Worm (Caenorhabditis elegans) whole organism, L3 larva: ENCODE results near the gene F26F4.6.
A peak's percentile ranks its signal among the peaks of the same experiment; 100 is the strongest.

ENCODE experiments used
- aly-2 ChIP-seq: fragments of 150-350 bp; optimal IDR thresholded peaks from 2 replicates; lab custom pipeline; 2014; ENCODE audit warnings: missing biosample characterization, missing genetic modification characterization
- ama-1 ChIP-seq: fragments of 150-350 bp; optimal IDR thresholded peaks from 2 replicates; lab custom pipeline; 2018
- ceh-28 ChIP-seq: fragments of 150-350 bp; optimal IDR thresholded peaks from 2 replicates; lab custom pipeline; 2014; ENCODE audit warnings: missing biosample characterization, missing genetic modification reagents, missing genetic modification characterization
- ceh-82 ChIP-seq: fragments of 150-350 bp; optimal IDR thresholded peaks from 2 replicates; lab custom pipeline; 2014; ENCODE audit warnings: missing biosample characterization, missing genetic modification characterization
- ceh-9 ChIP-seq: sonication (generic microtip); optimal IDR thresholded peaks from 2 replicates; lab custom pipeline; 2018; ENCODE audit warnings: missing biosample characterization, missing genetic modification characterization
- daf-12 ChIP-seq: fragments of 150-350 bp; optimal IDR thresholded peaks from 2 replicates; lab custom pipeline; 2014; ENCODE audit warnings: missing biosample characterization, missing genetic modification reagents, missing genetic modification characterization
- egl-27 ChIP-seq: sonication (generic microtip); optimal IDR thresholded peaks from 4 replicates; lab custom pipeline; 2017; ENCODE audit warnings: missing biosample characterization, missing genetic modification reagents, missing genetic modification characterization
- egl-5 ChIP-seq: fragments of 150-350 bp; optimal IDR thresholded peaks from 2 replicates; lab custom pipeline; 2017; ENCODE audit warnings: missing biosample characterization, missing genetic modification reagents, missing genetic modification characterization, inconsistent platforms
- elt-2 ChIP-seq: sonication (generic microtip); optimal IDR thresholded peaks from 2 replicates; lab custom pipeline; 2016; ENCODE audit warnings: missing genetic modification reagents, mild to moderate bottlenecking, missing genetic modification characterization, missing compliant biosample characterization
- elt-3 ChIP-seq, 3 experiments: fragments of 150-350 bp in 1 of 3; sonication (generic microtip) in 2 of 3; optimal IDR thresholded peaks; 2 replicates in 2 of 3; 4 replicates in 1 of 3; lab custom pipeline; 2014 to 2017; ENCODE audit warnings: missing biosample characterization in 3 of 3, missing genetic modification characterization in 3 of 3
- fkh-10 ChIP-seq: sonication (generic microtip); optimal IDR thresholded peaks from 2 replicates; lab custom pipeline; 2017; ENCODE audit warnings: missing biosample characterization, missing genetic modification reagents, missing genetic modification characterization
- fkh-2 ChIP-seq: fragments of 150-350 bp; optimal IDR thresholded peaks from 2 replicates; lab custom pipeline; 2014; ENCODE audit warnings: missing biosample characterization, missing genetic modification reagents, missing genetic modification characterization
- hmg-11 ChIP-seq: sonication (generic microtip); optimal IDR thresholded peaks from 2 replicates; lab custom pipeline; 2016; ENCODE audit warnings: missing genetic modification characterization, missing compliant biosample characterization
- lin-15B ChIP-seq: fragments of 150-350 bp; optimal IDR thresholded peaks from 2 replicates; lab custom pipeline; 2014; ENCODE audit warnings: missing biosample characterization, missing genetic modification characterization
- lin-39 ChIP-seq: fragments of 150-350 bp; optimal IDR thresholded peaks from 2 replicates; lab custom pipeline; 2018; ENCODE audit warnings: missing biosample characterization, missing genetic modification reagents, missing genetic modification characterization
- lsy-12 ChIP-seq: sonication (generic microtip); optimal IDR thresholded peaks from 2 replicates; lab custom pipeline; 2016; ENCODE audit warnings: mild to moderate bottlenecking, missing genetic modification characterization, missing compliant biosample characterization
- mml-1 ChIP-seq: fragments of 150-350 bp; sonication (generic microtip); optimal IDR thresholded peaks from 3 replicates; lab custom pipeline; 2014; ENCODE audit warnings: missing biosample characterization, missing genetic modification characterization
- nfya-1 ChIP-seq: sonication (generic microtip); optimal IDR thresholded peaks from 2 replicates; lab custom pipeline; 2017; ENCODE audit warnings: missing genetic modification characterization, mild to moderate bottlenecking, missing compliant biosample characterization, antibody characterized with exemption, moderate library complexity; ENCODE audit not compliant: insufficient read depth
- nhr-11 ChIP-seq: fragments of 150-350 bp; optimal IDR thresholded peaks from 2 replicates; lab custom pipeline; 2014; ENCODE audit warnings: missing biosample characterization, missing genetic modification characterization
- nhr-12 ChIP-seq: fragments of 150-350 bp; optimal IDR thresholded peaks from 2 replicates; lab custom pipeline; 2014; ENCODE audit warnings: missing biosample characterization, missing genetic modification characterization
- nhr-23 ChIP-seq: fragments of 150-350 bp; optimal IDR thresholded peaks from 2 replicates; lab custom pipeline; 2014; ENCODE audit warnings: missing biosample characterization, missing genetic modification reagents, missing genetic modification characterization
- nhr-237 ChIP-seq: fragments of 150-350 bp; optimal IDR thresholded peaks from 2 replicates; lab custom pipeline; 2014; ENCODE audit warnings: missing biosample characterization, missing genetic modification characterization
- nhr-25 ChIP-seq: sonication (generic microtip); optimal IDR thresholded peaks from 2 replicates; lab custom pipeline; 2017; ENCODE audit warnings: missing biosample characterization, missing genetic modification characterization
- nhr-28 ChIP-seq: fragments of 150-350 bp; optimal IDR thresholded peaks from 2 replicates; lab custom pipeline; 2014; ENCODE audit warnings: missing biosample characterization, missing genetic modification characterization
- nhr-43 ChIP-seq: sonication (generic microtip); optimal IDR thresholded peaks from 2 replicates; lab custom pipeline; 2016; ENCODE audit warnings: mild to moderate bottlenecking, missing genetic modification characterization, missing compliant biosample characterization; ENCODE audit not compliant: poor library complexity, severe bottlenecking
- nhr-77 ChIP-seq: fragments of 150-350 bp; optimal IDR thresholded peaks from 2 replicates; lab custom pipeline; 2014; ENCODE audit warnings: missing biosample characterization, missing genetic modification characterization
- pha-4 ChIP-seq: fragments of 150-350 bp; optimal IDR thresholded peaks from 2 replicates; lab custom pipeline; 2014; ENCODE audit warnings: missing biosample characterization, missing genetic modification reagents, missing genetic modification characterization
- sea-2 ChIP-seq: fragments of 150-350 bp; sonication (generic microtip); optimal IDR thresholded peaks from 4 replicates; lab custom pipeline; 2014; ENCODE audit warnings: missing biosample characterization, missing genetic modification reagents, missing genetic modification characterization
- skn-1 ChIP-seq: fragments of 150-350 bp; optimal IDR thresholded peaks from 2 replicates; lab custom pipeline; 2014; ENCODE audit warnings: missing biosample characterization, missing genetic modification characterization
- snpc-4 ChIP-seq: fragments of 150-350 bp; optimal IDR thresholded peaks from 2 replicates; lab custom pipeline; 2014; ENCODE audit warnings: missing biosample characterization, missing genetic modification characterization
- tbx-2 ChIP-seq: sonication (generic microtip); optimal IDR thresholded peaks from 2 replicates; lab custom pipeline; 2016; ENCODE audit warnings: mild to moderate bottlenecking, missing genetic modification characterization, missing compliant biosample characterization
- unc-62 ChIP-seq: fragments of 150-350 bp; sonication (generic microtip); optimal IDR thresholded peaks from 4 replicates; lab custom pipeline; 2014; ENCODE audit warnings: missing biosample characterization, missing genetic modification reagents, missing genetic modification characterization
- zag-1 ChIP-seq: fragments of 150-350 bp; optimal IDR thresholded peaks from 2 replicates; lab custom pipeline; 2014; ENCODE audit warnings: missing biosample characterization, missing genetic modification characterization
- ztf-4 ChIP-seq: fragments of 150-350 bp; optimal IDR thresholded peaks from 2 replicates; lab custom pipeline; 2014; ENCODE audit warnings: missing biosample characterization, missing genetic modification characterization

Gene F26F4.6

ce11 chrIII:4920221-4920620, 26.8 kb upstream of the F26F4.6 start, which contains the start of gene ula-1:
ula-1 (minus strand) TSS chrIII:4920321.
- TF ChIP-seq nhr-28 (tag; lab: Kevin White, UChicago) (no peak), nhr-43 (tag; lab: Kevin White, UChicago) (no peak), tbx-2 (tag; lab: Kevin White, UChicago) (no peak), ztf-4 (tag; lab: Kevin White, UChicago) (no peak), mml-1 (tag; lab: Kevin White, UChicago) (no peak), egl-27 (no peak), nhr-12 (no peak), ceh-82 (tag; lab: Kevin White, UChicago) (no peak), aly-2 (tag; lab: Kevin White, UChicago) (no peak), ceh-9 (no peak), nfya-1 (tag; lab: Kevin White, UChicago) (no peak), unc-62 (no peak), hmg-11 (tag; lab: Kevin White, UChicago) (no peak), sea-2 (GFP tag; lab: Kevin White, UChicago) (no peak)
- TF ChIP-seq, all 47 proteins: peak for 0

ce11 chrIII:4918906-4919305, 25.5 kb upstream of the F26F4.6 start:
- TF ChIP-seq nhr-11 (tag; lab: Kevin White, UChicago) (no peak), hmg-11 (tag; lab: Kevin White, UChicago) (no peak), daf-12 (no peak), egl-27 (no peak), lsy-12 (tag; lab: Kevin White, UChicago) (no peak), mml-1 (tag; lab: Kevin White, UChicago) (no peak)

- TF ChIP-seq lin-39 (tag; lab: Kevin White, UChicago) (peak; percentile 61), nhr-237 (tag; lab: Kevin White, UChicago) (no peak), nhr-25 (tag; lab: Kevin White, UChicago) (peak; percentile 8), mml-1 (tag; lab: Kevin White, UChicago) (no peak), egl-5 (peak; percentile 57), daf-12 (no peak), zag-1 (tag; lab: Kevin White, UChicago) (no peak), fkh-10 (GFP tag; lab: Kevin White, UChicago) (no peak), ceh-28 (no peak), nhr-23 (tag; lab: Kevin White, UChicago) (peak; percentile 66), sea-2 (GFP tag; lab: Kevin White, UChicago) (no peak), elt-2 (tag; lab: Kevin White, UChicago) (peak; percentile 3), nfya-1 (tag; lab: Kevin White, UChicago) (peak; percentile 72), lin-15B (tag; lab: Kevin White, UChicago) (peak; percentile 71), pha-4 (tag; lab: Kevin White, UChicago) (peak; percentile 71), unc-62 (no peak), nhr-12 (no peak), snpc-4 (tag; lab: Kevin White, UChicago) (peak; percentile 37), aly-2 (tag; lab: Kevin White, UChicago) (no peak), ama-1 (lab: Kevin White, UChicago) (peak; percentile 38), nhr-77 (tag; lab: Kevin White, UChicago) (no peak)
Measured at ce11 chrIII:4917960-4918712, 24.7 kb upstream of the F26F4.6 start, which contains the start of gene rpb-8. rpb-8 (minus strand) TSS chrIII:4918008.

ce11 chrIII:4917077-4917476, 23.6 kb upstream of the F26F4.6 start, which contains the start of gene rars-1:
rars-1 (minus strand) TSS chrIII:4917177.
- TF ChIP-seq elt-3 (tag; optimal IDR thresholded peaks at IDR 0.05; lab: Kevin White, UChicago) (no peak), nhr-237 (tag; lab: Kevin White, UChicago) (no peak), unc-62 (no peak), ceh-9 (no peak), fkh-2 (tag; lab: Kevin White, UChicago) (no peak), skn-1 (no peak), elt-2 (tag; lab: Kevin White, UChicago) (no peak)
